Worm (Caenorhabditis elegans) whole organism, L2 larva: ENCODE measurements around the gene bed-3.

Experiments used
- F13H6.1 ChIP-seq: sonication (generic microtip); optimal IDR thresholded peaks from 2 replicates; lab custom pipeline; 2016; ENCODE audit warnings: missing genetic modification characterization, missing compliant biosample characterization
- R02D3.7 ChIP-seq: fragments of 150-350 bp; optimal IDR thresholded peaks from 2 replicates; lab custom pipeline; 2014; ENCODE audit warnings: missing biosample characterization, missing genetic modification characterization
- ZK546.5 ChIP-seq: sonication (generic microtip); optimal IDR thresholded peaks from 2 replicates; lab custom pipeline; 2017; ENCODE audit warnings: missing biosample characterization, missing genetic modification characterization
- alr-1 ChIP-seq: fragments of 150-350 bp; optimal IDR thresholded peaks from 2 replicates; lab custom pipeline; 2014; ENCODE audit warnings: missing biosample characterization, missing genetic modification characterization
- ama-1 ChIP-seq: fragments of 150-350 bp; optimal IDR thresholded peaks from 2 replicates; lab custom pipeline; 2018; ENCODE audit warnings: inconsistent platforms
- blmp-1 ChIP-seq: sonication (generic microtip); optimal IDR thresholded peaks from 2 replicates; lab custom pipeline; 2017; ENCODE audit warnings: missing genetic modification characterization, mild to moderate bottlenecking, missing compliant biosample characterization, antibody characterized with exemption, moderate library complexity; ENCODE audit not compliant: insufficient read depth
- ceh-16 ChIP-seq: fragments of 150-350 bp; optimal IDR thresholded peaks from 2 replicates; lab custom pipeline; 2014; ENCODE audit warnings: missing biosample characterization, missing genetic modification characterization
- ceh-82 ChIP-seq: fragments of 150-350 bp; optimal IDR thresholded peaks from 2 replicates; lab custom pipeline; 2014; ENCODE audit warnings: missing biosample characterization, missing genetic modification characterization
- crh-2 ChIP-seq: sonication (generic microtip); optimal IDR thresholded peaks from 2 replicates; lab custom pipeline; 2017; ENCODE audit warnings: missing biosample characterization, missing genetic modification characterization
- elt-1 ChIP-seq: fragments of 150-350 bp; optimal IDR thresholded peaks from 2 replicates; lab custom pipeline; 2014; ENCODE audit warnings: missing biosample characterization, missing genetic modification characterization
- elt-3 ChIP-seq: sonication (generic microtip); optimal IDR thresholded peaks from 2 replicates; lab custom pipeline; 2017; ENCODE audit warnings: missing biosample characterization, missing genetic modification characterization
- fos-1 ChIP-seq: fragments of 150-350 bp; optimal IDR thresholded peaks from 2 replicates; lab custom pipeline; 2014; ENCODE audit warnings: missing biosample characterization, missing genetic modification characterization
- lin-13 ChIP-seq: fragments of 150-350 bp; optimal IDR thresholded peaks from 2 replicates; lab custom pipeline; 2014; ENCODE audit warnings: missing biosample characterization, missing genetic modification reagents, missing genetic modification characterization
- lsy-2 ChIP-seq, 2 experiments: fragments of 150-350 bp in 1 of 2; sonication (generic microtip) in 1 of 2; optimal IDR thresholded peaks; 2 replicates each; lab custom pipeline; 2014 to 2017; ENCODE audit warnings: missing biosample characterization in 2 of 2, missing genetic modification characterization in 2 of 2
- nhr-10 ChIP-seq: sonication (generic microtip); optimal IDR thresholded peaks from 2 replicates; lab custom pipeline; 2017; ENCODE audit warnings: missing biosample characterization, missing genetic modification characterization
- nhr-129 ChIP-seq: fragments of 150-350 bp; optimal IDR thresholded peaks from 2 replicates; lab custom pipeline; 2014; ENCODE audit warnings: missing biosample characterization, missing genetic modification characterization
- nhr-21 ChIP-seq: fragments of 150-350 bp; optimal IDR thresholded peaks from 2 replicates; lab custom pipeline; 2014; ENCODE audit warnings: missing biosample characterization, missing genetic modification characterization
- nhr-23 ChIP-seq: fragments of 150-350 bp; optimal IDR thresholded peaks from 2 replicates; lab custom pipeline; 2014; ENCODE audit warnings: missing biosample characterization, missing genetic modification reagents, missing genetic modification characterization
- nhr-6 ChIP-seq: fragments of 150-350 bp; optimal IDR thresholded peaks from 2 replicates; lab custom pipeline; 2014; ENCODE audit warnings: missing biosample characterization, missing genetic modification characterization
- nhr-77 ChIP-seq: fragments of 150-350 bp; optimal IDR thresholded peaks from 2 replicates; lab custom pipeline; 2014; ENCODE audit warnings: missing biosample characterization, missing genetic modification characterization
- sem-4 ChIP-seq: fragments of 150-350 bp; optimal IDR thresholded peaks from 2 replicates; lab custom pipeline; 2014; ENCODE audit warnings: missing biosample characterization, missing genetic modification reagents, missing genetic modification characterization
- sma-9 ChIP-seq, 2 experiments: fragments of 150-350 bp in 1 of 2; sonication (generic microtip) in 1 of 2; optimal IDR thresholded peaks; 2 replicates each; lab custom pipeline; 2014 to 2016; ENCODE audit warnings: missing genetic modification characterization in 2 of 2, mild to moderate bottlenecking in 1 of 2, missing biosample characterization in 1 of 2, missing compliant biosample characterization in 1 of 2, missing genetic modification reagents in 1 of 2, moderate library complexity in 1 of 2
- snpc-4 ChIP-seq: fragments of 150-350 bp; optimal IDR thresholded peaks from 2 replicates; lab custom pipeline; 2014; ENCODE audit warnings: missing biosample characterization, missing genetic modification characterization
- unc-62 ChIP-seq: fragments of 150-350 bp; optimal IDR thresholded peaks from 2 replicates; lab custom pipeline; 2014; ENCODE audit warnings: missing biosample characterization, missing genetic modification reagents, missing genetic modification characterization
- ztf-4 ChIP-seq: fragments of 150-350 bp; optimal IDR thresholded peaks from 2 replicates; lab custom pipeline; 2014; ENCODE audit warnings: missing biosample characterization, missing genetic modification characterization

The bed-3 gene

DNA sequence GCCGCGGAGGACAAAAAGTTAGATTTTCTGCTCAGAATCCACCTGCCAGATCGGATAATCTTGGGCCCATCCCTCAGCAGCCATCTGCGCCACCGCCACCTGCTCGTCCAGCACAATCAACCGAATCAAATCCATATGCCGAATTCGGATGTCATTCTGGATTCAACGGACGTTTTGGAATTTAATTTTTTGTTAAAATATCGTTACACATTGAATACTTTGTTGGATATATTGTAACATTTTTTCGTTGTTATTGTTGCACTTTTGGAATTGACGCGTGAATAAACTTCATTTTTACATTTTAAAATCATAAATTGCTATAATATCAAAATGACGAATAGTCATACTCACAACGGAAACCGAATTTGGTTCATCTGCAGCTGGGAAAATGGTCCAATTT is 17.3 kb downstream of the bed-3 start, which contains the start of gene spe-29:
spe-29 (plus strand) TSS at position 301 of the 400 bp plus-strand sequence.
- no peak for TF ChIP-seq nhr-129 (tag; lab: Kevin White, UChicago)

ce11 chrIV:9943214-9943613 is 26.9 kb downstream of the bed-3 start:
- TF ChIP-seq nhr-6 (no peak), elt-1 (tag; lab: Kevin White, UChicago) (no peak)

- TF ChIP-seq unc-62 (GFP tag; lab: Kevin White, UChicago) (no peak), nhr-129 (tag; lab: Kevin White, UChicago) (peak; percentile 15)
Observed at ce11 chrIV:9944279-9944678, 28.0 kb downstream of the bed-3 start.

DNA sequence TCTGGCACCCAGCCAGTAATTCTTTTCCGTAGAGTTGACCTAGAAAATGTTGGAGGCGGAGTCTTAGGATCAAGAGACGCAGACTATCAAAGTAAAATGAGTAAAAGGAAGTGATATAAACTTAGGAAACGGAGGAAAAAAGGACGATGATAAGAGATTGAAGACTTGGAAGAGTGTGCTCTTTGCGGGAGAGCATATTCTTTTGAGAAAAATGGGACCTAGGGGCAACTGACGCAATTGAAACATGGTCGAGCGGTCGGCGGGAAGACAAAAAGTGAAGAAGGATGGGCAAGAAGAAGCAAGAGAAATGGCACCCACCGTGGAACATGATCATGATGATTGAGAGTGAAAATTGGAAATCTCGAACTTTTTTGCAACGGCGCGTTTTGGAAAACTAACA is 31.7 kb downstream of the bed-3 start:
- TF ChIP-seq F13H6.1 (tag; lab: Kevin White, UChicago) (peak; percentile 28), R02D3.7 (no peak), nhr-129 (tag; lab: Kevin White, UChicago) (peak; percentile 55), sma-9 (GFP tag; optimal IDR thresholded peaks at IDR 0.05; lab: Kevin White, UChicago) (peak; percentile 45), sma-9 (tag; optimal IDR thresholded peaks at IDR 0.05; lab: Kevin White, UChicago) (no peak), nhr-10 (tag; lab: Kevin White, UChicago) (no peak), nhr-6 (no peak)

- TF ChIP-seq nhr-21 (tag; lab: Kevin White, UChicago) (no peak), lin-13 (GFP tag; lab: Kevin White, UChicago) (no peak), ceh-16 (no peak), blmp-1 (tag; lab: Kevin White, UChicago) (no peak), ama-1 (lab: Kevin White, UChicago) (no peak), snpc-4 (tag; lab: Kevin White, UChicago) (no peak), nhr-23 (tag; lab: Kevin White, UChicago) (no peak), R02D3.7 (no peak), elt-1 (tag; lab: Kevin White, UChicago) (no peak), lsy-2 (tag; optimal IDR thresholded peaks at IDR 0.05; lab: Kevin White, UChicago) (no peak), unc-62 (GFP tag; lab: Kevin White, UChicago) (no peak), nhr-77 (tag; lab: Kevin White, UChicago) (no peak), sma-9 (GFP tag; optimal IDR thresholded peaks at IDR 0.05; lab: Kevin White, UChicago) (no peak), sma-9 (tag; optimal IDR thresholded peaks at IDR 0.05; lab: Kevin White, UChicago) (no peak), ztf-4 (tag; lab: Kevin White, UChicago) (no peak), fos-1 (no peak)
Observed at ce11 chrIV:9953333-9953732, 37.0 kb downstream of the bed-3 start, which contains the start of gene gon-1. Gene gon-1, minus strand, starts transcription at chrIV:9953433.

ce11 chrIV:9963945-9964344 is 47.6 kb downstream of the bed-3 start, which contains the start of gene T13H10.2:
Gene T13H10.2, plus strand, starts transcription at chrIV:9964245.
- TF ChIP-seq crh-2 (tag; lab: Kevin White, UChicago) (peak; percentile 56), unc-62 (GFP tag; lab: Kevin White, UChicago) (no peak), elt-3 (tag; lab: Kevin White, UChicago) (no peak)
- TF ChIP-seq, all 48 proteins: peak for 1

- TF ChIP-seq nhr-23 (tag; lab: Kevin White, UChicago) (no peak), ceh-16 (no peak), ceh-82 (tag; lab: Kevin White, UChicago) (no peak), alr-1 (tag; lab: Kevin White, UChicago) (no peak), crh-2 (tag; lab: Kevin White, UChicago) (no peak), ztf-4 (tag; lab: Kevin White, UChicago) (no peak), ZK546.5 (tag; lab: Kevin White, UChicago) (no peak), sem-4 (tag; lab: Kevin White, UChicago) (no peak)
- TF ChIP-seq, all 48 proteins: peak for 0
Observed at ce11 chrIV:9969081-9969480, 52.8 kb downstream of the bed-3 start, which contains the start of the genes kin-5 and C47E12.11. Gene kin-5, minus strand, starts transcription at chrIV:9969181. Gene C47E12.11, plus strand, starts transcription at chrIV:9969400.
